Fruit fly (Drosophila melanogaster) whole organism, adult: ENCODE results near the gene Gr36a.

Source experiments
- CG11617 ChIP-seq: fragments of 200-800 bp; sonication (Bioruptor generic); optimal IDR thresholded peaks from 2 replicates; lab custom pipeline; 2017; ENCODE audit warnings: mild to moderate bottlenecking, missing biosample characterization, missing genetic modification reagents, missing genetic modification characterization
- CG12768 ChIP-seq: fragments of 200-800 bp; sonication (Bioruptor generic); optimal IDR thresholded peaks from 2 replicates; lab custom pipeline; 2017; ENCODE audit warnings: missing biosample characterization, missing genetic modification characterization, mild to moderate bottlenecking, moderate library complexity, missing genetic modification reagents
- CG14711 ChIP-seq: fragments of 200-800 bp; sonication (Bioruptor generic); optimal IDR thresholded peaks from 2 replicates; lab custom pipeline; 2018; ENCODE audit warnings: missing biosample characterization, mild to moderate bottlenecking, missing genetic modification characterization, moderate library complexity
- CG1620 ChIP-seq: fragments of 200-800 bp; sonication (Bioruptor generic); optimal IDR thresholded peaks from 2 replicates; lab custom pipeline; 2016; ENCODE audit warnings: missing biosample characterization, missing genetic modification characterization
- CG33017 ChIP-seq: fragments of 200-800 bp; sonication (Bioruptor generic); optimal IDR thresholded peaks from 2 replicates; lab custom pipeline; 2018; ENCODE audit warnings: missing biosample characterization, mild to moderate bottlenecking, missing genetic modification characterization, moderate library complexity
- CG5204 ChIP-seq: fragments of 200-800 bp; sonication (Bioruptor generic); optimal IDR thresholded peaks from 2 replicates; lab custom pipeline; 2016; ENCODE audit warnings: missing biosample characterization, missing genetic modification characterization
- CG7045 ChIP-seq: fragments of 200-800 bp; sonication (Bioruptor generic); optimal IDR thresholded peaks from 2 replicates; lab custom pipeline; 2017; ENCODE audit warnings: missing biosample characterization, mild to moderate bottlenecking, missing genetic modification characterization
- CG7101 ChIP-seq: fragments of 200-800 bp; sonication (Bioruptor generic); optimal IDR thresholded peaks from 2 replicates; lab custom pipeline; 2018; ENCODE audit warnings: missing biosample characterization, mild to moderate bottlenecking, missing genetic modification characterization, moderate library complexity
- Clk ChIP-seq: fragments of 200-800 bp; sonication (Bioruptor generic); optimal IDR thresholded peaks from 2 replicates; lab custom pipeline; 2017; ENCODE audit warnings: missing biosample characterization, missing genetic modification characterization
- Crg-1 ChIP-seq: fragments of 200-800 bp; sonication (Bioruptor generic); optimal IDR thresholded peaks from 2 replicates; lab custom pipeline; 2016; ENCODE audit warnings: missing biosample characterization, missing genetic modification characterization
- Hr96 ChIP-seq: fragments of 200-800 bp; sonication (Bioruptor generic); optimal IDR thresholded peaks from 2 replicates; lab custom pipeline; 2016; ENCODE audit warnings: missing biosample characterization, missing genetic modification characterization
- Mnt ChIP-seq: fragments of 200-800 bp; sonication (Bioruptor generic); optimal IDR thresholded peaks from 2 replicates; lab custom pipeline; 2016; ENCODE audit warnings: missing biosample characterization, mild to moderate bottlenecking, missing genetic modification characterization
- bab1 ChIP-seq: fragments of 200-800 bp; sonication (Bioruptor generic); optimal IDR thresholded peaks from 3 replicates; lab custom pipeline; 2019; ENCODE audit warnings: missing biosample characterization, mild to moderate bottlenecking, missing genetic modification characterization, moderate library complexity
- cic ChIP-seq: fragments of 200-800 bp; sonication (Bioruptor generic); optimal IDR thresholded peaks from 2 replicates; lab custom pipeline; 2017; ENCODE audit warnings: missing biosample characterization, mild to moderate bottlenecking, missing genetic modification characterization, moderate library complexity
- cnc ChIP-seq, 2 experiments: fragments of >200 bp; optimal IDR thresholded peaks; 2 replicates each; lab custom pipeline; 2017
- kay ChIP-seq: fragments of 200-800 bp; sonication (Bioruptor generic); peaks from one replicate; lab custom pipeline; 2016; ENCODE audit warnings: missing biosample characterization, missing genetic modification characterization, borderline replicate concordance
- ovo ChIP-seq: fragments of 200-800 bp; sonication (Bioruptor generic); optimal IDR thresholded peaks from 2 replicates; lab custom pipeline; 2016; ENCODE audit warnings: missing biosample characterization, missing genetic modification characterization
- pad ChIP-seq: fragments of 200-800 bp; sonication (Bioruptor generic); optimal IDR thresholded peaks from 3 replicates; lab custom pipeline; 2017; ENCODE audit warnings: missing biosample characterization, missing genetic modification characterization, mild to moderate bottlenecking, moderate library complexity, missing genetic modification reagents
- tj ChIP-seq: fragments of 200-800 bp; sonication (Bioruptor generic); optimal IDR thresholded peaks from 3 replicates; lab custom pipeline; 2017; ENCODE audit warnings: missing biosample characterization, mild to moderate bottlenecking, missing genetic modification characterization, moderate library complexity
- toe ChIP-seq: fragments of 200-800 bp; sonication (Bioruptor generic); optimal IDR thresholded peaks from 2 replicates; lab custom pipeline; 2016; ENCODE audit warnings: missing biosample characterization, missing genetic modification characterization

The Gr36a gene

dm6 chr2L:17176318-17176717 lies at the start of gene Gr36a:
TSS of gene Gr36a (plus strand) at chr2L:17176618.
- TF ChIP-seq cic (GFP tag; lab: Kevin White, UChicago): no peak
- no peak for TF ChIP-seq CG33017 (tag; lab: Kevin White, UChicago)
- TF ChIP-seq CG5204 (GFP tag; lab: Kevin White, UChicago): no peak
- TF ChIP-seq Hr96 (GFP tag; lab: Kevin White, UChicago): no peak
- no peak for TF ChIP-seq CG11617 (GFP tag; lab: Kevin White, UChicago)
- TF ChIP-seq kay (GFP tag; lab: Kevin White, UChicago): no peak
- TF ChIP-seq tj: no peak
- no peak for TF ChIP-seq CG7045 (GFP tag; lab: Kevin White, UChicago)
- TF ChIP-seq CG1620 (GFP tag; lab: Kevin White, UChicago): no peak
- TF ChIP-seq pad (GFP tag; lab: Kevin White, UChicago): no peak
- TF ChIP-seq CG12768: no peak
- TF ChIP-seq Crg-1 (GFP tag; lab: Kevin White, UChicago): no peak
- TF ChIP-seq Clk: no peak

- TF ChIP-seq CG7101 (no peak), CG1620 (GFP tag; lab: Kevin White, UChicago) (no peak), CG33017 (tag; lab: Kevin White, UChicago) (no peak), CG5204 (GFP tag; lab: Kevin White, UChicago) (no peak), CG7045 (GFP tag; lab: Kevin White, UChicago) (no peak), toe (GFP tag; lab: Kevin White, UChicago) (no peak), Mnt (no peak), cnc (optimal IDR thresholded peaks at IDR 0.05; lab: Kevin White, UChicago) (no peak), CG14711 (tag; lab: Kevin White, UChicago) (no peak), tj (no peak), bab1 (GFP tag; lab: Kevin White, UChicago) (no peak), Clk (no peak), CG11617 (GFP tag; lab: Kevin White, UChicago) (no peak), cic (GFP tag; lab: Kevin White, UChicago) (no peak), Hr96 (GFP tag; lab: Kevin White, UChicago) (no peak), Crg-1 (GFP tag; lab: Kevin White, UChicago) (no peak), ovo (GFP tag; lab: Kevin White, UChicago) (no peak), kay (GFP tag; lab: Kevin White, UChicago) (no peak), CG12768 (no peak)
These were observed 45.6 kb upstream of the Gr36a start, which contains the start of the genes CG34106 and beat-IIIa for dm6 chr2L:17130795-17131194. TSS of gene CG34106 (plus strand) at chr2L:17131024. TSS of gene beat-IIIa (plus strand) at chr2L:17131024.

- TF ChIP-seq pad (GFP tag; lab: Kevin White, UChicago) (no peak), CG1620 (GFP tag; lab: Kevin White, UChicago) (no peak), CG7101 (no peak), Hr96 (GFP tag; lab: Kevin White, UChicago) (no peak), toe (GFP tag; lab: Kevin White, UChicago) (no peak), Mnt (no peak), cnc (optimal IDR thresholded peaks at IDR 0.05; lab: Kevin White, UChicago) (no peak), cic (GFP tag; lab: Kevin White, UChicago) (no peak), CG11617 (GFP tag; lab: Kevin White, UChicago) (no peak), CG12768 (no peak), CG7045 (GFP tag; lab: Kevin White, UChicago) (no peak), CG33017 (tag; lab: Kevin White, UChicago) (no peak), Clk (no peak), bab1 (GFP tag; lab: Kevin White, UChicago) (no peak), CG14711 (tag; lab: Kevin White, UChicago) (no peak), ovo (GFP tag; lab: Kevin White, UChicago) (no peak), kay (GFP tag; lab: Kevin White, UChicago) (no peak), Crg-1 (GFP tag; lab: Kevin White, UChicago) (no peak)
These were observed 16.8 kb upstream of the Gr36a start for dm6 chr2L:17159641-17160040.

dm6 chr2L:17163344-17163743 lies 13.1 kb upstream of the Gr36a start:
- TF ChIP-seq Crg-1 (GFP tag; lab: Kevin White, UChicago) (no peak), toe (GFP tag; lab: Kevin White, UChicago) (no peak), CG11617 (GFP tag; lab: Kevin White, UChicago) (no peak), bab1 (GFP tag; lab: Kevin White, UChicago) (no peak), CG5204 (GFP tag; lab: Kevin White, UChicago) (no peak), CG1620 (GFP tag; lab: Kevin White, UChicago) (no peak)

- TF ChIP-seq Clk (no peak), CG14711 (tag; lab: Kevin White, UChicago) (no peak), kay (GFP tag; lab: Kevin White, UChicago) (no peak), CG1620 (GFP tag; lab: Kevin White, UChicago) (no peak), CG11617 (GFP tag; lab: Kevin White, UChicago) (no peak), Mnt (no peak)
These were observed 3.2 kb upstream of the Gr36a start, which contains the start of gene CG34169 for dm6 chr2L:17173181-17173580. TSS of gene CG34169 (plus strand) at chr2L:17173481.

- TF ChIP-seq tj (no peak), toe (GFP tag; lab: Kevin White, UChicago) (no peak), CG1620 (GFP tag; lab: Kevin White, UChicago) (no peak), Hr96 (GFP tag; lab: Kevin White, UChicago) (no peak), Crg-1 (GFP tag; lab: Kevin White, UChicago) (no peak), Mnt (no peak), CG7101 (no peak), CG14711 (tag; lab: Kevin White, UChicago) (no peak), CG7045 (GFP tag; lab: Kevin White, UChicago) (no peak), CG33017 (tag; lab: Kevin White, UChicago) (no peak), Clk (no peak), bab1 (GFP tag; lab: Kevin White, UChicago) (no peak), cnc (optimal IDR thresholded peaks at IDR 0.05; lab: Kevin White, UChicago) (no peak), pad (GFP tag; lab: Kevin White, UChicago) (no peak), ovo (GFP tag; lab: Kevin White, UChicago) (no peak), cic (GFP tag; lab: Kevin White, UChicago) (no peak), kay (GFP tag; lab: Kevin White, UChicago) (no peak), CG12768 (no peak), CG11617 (GFP tag; lab: Kevin White, UChicago) (no peak)
These were observed 2.1 kb downstream of the Gr36a start, which contains the start of gene Gr36b for dm6 chr2L:17178472-17178871. TSS of gene Gr36b (plus strand) at chr2L:17178772.
